Fruit fly (Drosophila melanogaster) S2 (cell line): Measurements from ENCODE around the gene sdt.

Experiments used
- CG8478 ChIP-seq: fragments of >200 bp; optimal IDR thresholded peaks from 2 replicates; lab custom pipeline; 2018
- CTCF ChIP-seq, 2 experiments: fragments of >200 bp; optimal IDR thresholded peaks; 2 replicates each; lab custom pipeline; 2018

dm6 chrX:8177742-8178141 is 607 bp upstream of the sdt start:
- no peak for TF ChIP-seq CG8478
- TF ChIP-seq CTCF (optimal IDR thresholded peaks at IDR 0.05; lab: Kevin White, UChicago), result no peak
